Worm (Caenorhabditis elegans): ENCODE data around the gene ddi-1.

The ddi-1 gene

ce11 chrIV:6526522-6526921 lies 3.9 kb downstream of the ddi-1 start (continued):
- TF ChIP-seq lsy-27 (tag; optimal IDR thresholded peaks at IDR 0.05; ENCODE audit: borderline replicate concordance, insufficient read depth) (no peak), rec-8 (tag; optimal IDR thresholded peaks at IDR 0.05) (peak in 1 of 2 experiments; percentile 44), lin-40 (tag; optimal IDR thresholded peaks at IDR 0.05) (no peak), T26A5.8 (tag; optimal IDR thresholded peaks at IDR 0.05) (no peak), F57A8.1 (GFP tag; optimal IDR thresholded peaks at IDR 0.05) (no peak), F57C9.4 (tag; optimal IDR thresholded peaks at IDR 0.05) (no peak), ccch-3 (GFP tag; optimal IDR thresholded peaks at IDR 0.05) (no peak), dpff-1 (tag; optimal IDR thresholded peaks at IDR 0.05) (no peak), zfh-2 (GFP tag; conservative IDR thresholded peaks at IDR 0.05) (no peak), ceh-58 (GFP tag; IDR thresholded peaks at IDR 0.05) (peak; percentile 85; the same call in 1 of the 2 replicates), bed-2 (GFP tag; IDR thresholded peaks at IDR 0.05) (no peak)

- TF ChIP-seq rcor-1 (GFP tag; IDR thresholded peaks at IDR 0.05) (no peak), hrde-1 (tag; optimal IDR thresholded peaks at IDR 0.05; ENCODE audit: borderline replicate concordance) (no peak), attf-6 (GFP tag; IDR thresholded peaks at IDR 0.05) (no peak), lin-54 (GFP tag; optimal IDR thresholded peaks at IDR 0.05) (peak; percentile 36), nfya-2 (GFP tag; IDR thresholded peaks at IDR 0.05) (0 out of 2 replicates have a peak, but pooled peaks have one; percentile 32), snpc-4 (GFP tag; optimal IDR thresholded peaks at IDR 0.05) (no peak), snpc-4 (tag; optimal IDR thresholded peaks at IDR 0.05) (peak in 1 of 4 experiments; percentile 5), Y79H2A.3 (GFP tag; conservative IDR thresholded peaks at IDR 0.05) (no peak), ama-1 (optimal IDR thresholded peaks at IDR 0.05) (no peak), ama-1 (GFP tag; optimal IDR thresholded peaks at IDR 0.05) (no peak), cebp-1 (GFP tag; IDR thresholded peaks at IDR 0.05) (no peak), cebp-1 (tag; optimal IDR thresholded peaks at IDR 0.05) (no peak), nhr-179 (tag; optimal IDR thresholded peaks at IDR 0.05) (no peak), lsl-1 (GFP tag; optimal IDR thresholded peaks at IDR 0.05) (no peak)
Observed at ce11 chrIV:6528202-6528601, 5.5 kb downstream of the ddi-1 start.

- TF ChIP-seq ceh-100 (GFP tag; IDR thresholded peaks at IDR 0.05) (no peak), aptf-3 (GFP tag; IDR thresholded peaks at IDR 0.05) (no peak), snpc-3.4 (tag; optimal IDR thresholded peaks at IDR 0.05) (no peak), F33H1.4 (GFP tag; IDR thresholded peaks at IDR 0.05) (peak; percentile 72), madf-6 (GFP tag; IDR thresholded peaks at IDR 0.05) (peak; percentile 11; the same call in 1 of the 2 replicates), snpc-1.3 (tag; optimal IDR thresholded peaks at IDR 0.05; ENCODE audit: insufficient read depth) (peak; percentile 14), attf-6 (GFP tag; IDR thresholded peaks at IDR 0.05) (no peak), tlf-1 (GFP tag; optimal IDR thresholded peaks at IDR 0.05) (no peak), nhr-179 (tag; optimal IDR thresholded peaks at IDR 0.05) (no peak), lsl-1 (GFP tag; optimal IDR thresholded peaks at IDR 0.05) (peak; percentile 70), efl-1 (GFP tag; optimal IDR thresholded peaks at IDR 0.05) (peak; percentile 32), snpc-4 (GFP tag; optimal IDR thresholded peaks at IDR 0.05) (no peak), snpc-4 (tag; optimal IDR thresholded peaks at IDR 0.05) (peak in 3 of 4 experiments; percentile 62 to 86 (median 80)), ceh-40 (GFP tag; IDR thresholded peaks at IDR 0.05) (no peak), xnd-1 (tag; optimal IDR thresholded peaks at IDR 0.05) (no peak), B0336.3 (GFP tag; IDR thresholded peaks at IDR 0.05) (no peak)
Observed at ce11 chrIV:6529832-6530231, 7.2 kb downstream of the ddi-1 start.
